Worm (Caenorhabditis elegans): ENCODE results near the gene C38C10.3.

Gene C38C10.3

ce11 chrIII:9393114-9393780 lies 7.8 kb upstream of the C38C10.3 start, which contains the start of the genes gpr-2 and rgr-1:
gpr-2 (minus strand) TSS chrIII:9393164.
rgr-1 (plus strand) TSS chrIII:9393730.
- TF ChIP-seq unc-62 (GFP tag; optimal IDR thresholded peaks at IDR 0.05 in 1 of 2) (peak in 1 of 2 experiments; percentile 85), unc-62 (tag; optimal IDR thresholded peaks at IDR 0.05) (no peak), ceh-82 (tag; optimal IDR thresholded peaks at IDR 0.05) (no peak), hlh-30 (tag; optimal IDR thresholded peaks at IDR 0.05; ENCODE audit: insufficient read depth) (peak; percentile 43), nhr-25 (tag; optimal IDR thresholded peaks at IDR 0.05; ENCODE audit: borderline replicate concordance, insufficient read depth) (no peak), snpc-4 (tag; optimal IDR thresholded peaks at IDR 0.05) (no peak), ceh-62 (tag; optimal IDR thresholded peaks at IDR 0.05) (no peak), lin-38 (GFP tag; IDR thresholded peaks at IDR 0.05) (peak; percentile 81), Y48G9A.11 (GFP tag; IDR thresholded peaks at IDR 0.05) (0 out of 2 replicates have a peak, but pooled peaks have one; percentile 27), nhr-10 (tag; optimal IDR thresholded peaks at IDR 0.05) (no peak), rbr-2 (tag; optimal IDR thresholded peaks at IDR 0.05) (peak; percentile 2), dpl-1 (GFP tag; optimal IDR thresholded peaks at IDR 0.05) (peak; percentile 77), hlh-11 (tag; optimal IDR thresholded peaks at IDR 0.05) (no peak), F49E8.2 (tag; optimal IDR thresholded peaks at IDR 0.05; ENCODE audit: borderline replicate concordance) (no peak), pha-4 (GFP tag; IDR thresholded peaks at IDR 0.05) (no peak), pha-4 (tag; optimal IDR thresholded peaks at IDR 0.05) (no peak), nhr-41 (GFP tag; IDR thresholded peaks at IDR 0.05) (no peak), ceh-32 (tag; optimal IDR thresholded peaks at IDR 0.05; ENCODE audit: poor library complexity) (no peak), ceh-28 (tag; optimal IDR thresholded peaks at IDR 0.05) (no peak), unc-130 (GFP tag; optimal IDR thresholded peaks at IDR 0.05) (peak; percentile 56), set-16 (GFP tag; IDR thresholded peaks at IDR 0.05) (no peak)

ce11 chrIII:9390924-9391323 lies 5.5 kb upstream of the C38C10.3 start:
- no peak for TF ChIP-seq duxl-1 (tag; optimal IDR thresholded peaks at IDR 0.05; ENCODE audit: poor library complexity)
- TF ChIP-seq mep-1 (tag; optimal IDR thresholded peaks at IDR 0.05) = peak; percentile 3
- TF ChIP-seq ama-1 (optimal IDR thresholded peaks at IDR 0.05) = peak; percentile 5
- peak in 1 of 2 experiments; percentile 62 for TF ChIP-seq lsy-2 (tag; optimal IDR thresholded peaks at IDR 0.05)
- TF ChIP-seq aha-1 (tag) = no peak
- TF ChIP-seq lim-7 (GFP tag; IDR thresholded peaks at IDR 0.05) = 0 out of 2 replicates have a peak, but pooled peaks have one; percentile 43
- TF ChIP-seq hlh-30 (tag; optimal IDR thresholded peaks at IDR 0.05; ENCODE audit: insufficient read depth) = peak; percentile 90
- peak; percentile 4 for TF ChIP-seq mxl-3 (GFP tag; optimal IDR thresholded peaks at IDR 0.05)
- no peak for TF ChIP-seq unc-39 (tag; optimal IDR thresholded peaks at IDR 0.05)
- no peak for TF ChIP-seq egl-27 (tag; optimal IDR thresholded peaks at IDR 0.05)
- TF ChIP-seq lin-38 (GFP tag; IDR thresholded peaks at IDR 0.05) = peak; percentile 55
- TF ChIP-seq mdl-1 (tag; optimal IDR thresholded peaks at IDR 0.05) = peak; percentile 24 to 76
- peak; percentile 30; the same call in 1 of the 2 replicates for TF ChIP-seq arid-1 (GFP tag; conservative IDR thresholded peaks at IDR 0.05)
- TF ChIP-seq nhr-237 (tag; optimal IDR thresholded peaks at IDR 0.05) = no peak
- TF ChIP-seq lin-13 (GFP tag; optimal IDR thresholded peaks at IDR 0.05) = peak; percentile 18

- TF ChIP-seq cey-2 (tag; optimal IDR thresholded peaks at IDR 0.05; ENCODE audit: borderline replicate concordance, insufficient read depth) (no peak), zip-11 (GFP tag; IDR thresholded peaks at IDR 0.05) (no peak), ZK337.2 (GFP tag; IDR thresholded peaks at IDR 0.05) (no peak), daf-19 (GFP tag; conservative IDR thresholded peaks at IDR 0.05) (no peak), snpc-4 (tag; optimal IDR thresholded peaks at IDR 0.05) (no peak), zag-1 (tag; optimal IDR thresholded peaks at IDR 0.05) (no peak), nhr-111 (GFP tag; optimal IDR thresholded peaks at IDR 0.05) (no peak), lin-38 (GFP tag; IDR thresholded peaks at IDR 0.05) (no peak), unc-130 (GFP tag; optimal IDR thresholded peaks at IDR 0.05) (no peak), D1046.2 (GFP tag; IDR thresholded peaks at IDR 0.05) (no peak)
Observed at ce11 chrIII:9390007-9390406, 4.6 kb upstream of the C38C10.3 start, which contains the start of gene slc-17.2. slc-17.2 (minus strand) TSS chrIII:9390107.
